Worm (Caenorhabditis elegans): ENCODE data around the gene W03A5.2.

W03A5.2 gene

DNA sequence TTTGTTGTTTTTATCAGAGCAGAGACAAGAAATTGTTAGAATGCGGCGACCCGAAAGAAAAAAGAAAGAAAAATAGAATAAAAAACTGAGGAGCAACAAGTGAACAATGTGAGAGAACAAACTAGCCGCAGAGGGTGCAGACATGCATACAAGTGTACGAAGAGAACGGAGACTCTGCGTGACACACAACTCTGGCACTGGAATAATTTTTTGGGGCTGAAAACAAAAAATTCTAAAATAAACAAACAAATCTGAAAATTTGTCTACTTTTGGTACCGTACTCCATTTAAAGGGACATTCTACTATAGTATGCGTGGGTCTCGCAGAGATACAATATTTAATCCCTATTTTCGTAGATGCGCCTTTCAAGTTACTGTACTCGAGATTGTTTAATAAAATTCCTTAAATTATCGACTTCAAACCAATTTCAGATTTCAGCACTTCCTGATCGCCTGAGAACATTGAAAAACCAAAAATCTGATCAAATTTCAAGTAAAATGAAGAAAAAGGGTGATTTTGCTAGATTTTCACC is 30.8 kb upstream of the W03A5.2 start:
- TF ChIP-seq pes-1 (GFP tag; IDR thresholded peaks at IDR 0.05) (no peak), ceh-36 (tag; optimal IDR thresholded peaks at IDR 0.05) (no peak), tra-4 (tag; optimal IDR thresholded peaks at IDR 0.05) (no peak), hmg-4 (GFP tag; optimal IDR thresholded peaks at IDR 0.05) (no peak), sea-1 (GFP tag; conservative IDR thresholded peaks at IDR 0.05) (no peak), tbx-11 (GFP tag; IDR thresholded peaks at IDR 0.05) (no peak), scrt-1 (GFP tag; IDR thresholded peaks at IDR 0.05) (no peak), hnd-1 (tag; optimal IDR thresholded peaks at IDR 0.05) (no peak), tbx-37 (GFP tag; conservative IDR thresholded peaks at IDR 0.05) (no peak), ceh-13 (GFP tag; optimal IDR thresholded peaks at IDR 0.05) (no peak), ets-7 (tag; optimal IDR thresholded peaks at IDR 0.05) (no peak), ama-1 (optimal IDR thresholded peaks at IDR 0.05) (no peak), hmbx-1 (tag; optimal IDR thresholded peaks at IDR 0.05) (no peak), aly-1 (tag; optimal IDR thresholded peaks at IDR 0.05) (no peak), flt-1 (GFP tag; IDR thresholded peaks at IDR 0.05) (no peak), F13C5.2 (tag; optimal IDR thresholded peaks at IDR 0.05) (no peak), B0310.2 (tag; optimal IDR thresholded peaks at IDR 0.05) (no peak)

DNA sequence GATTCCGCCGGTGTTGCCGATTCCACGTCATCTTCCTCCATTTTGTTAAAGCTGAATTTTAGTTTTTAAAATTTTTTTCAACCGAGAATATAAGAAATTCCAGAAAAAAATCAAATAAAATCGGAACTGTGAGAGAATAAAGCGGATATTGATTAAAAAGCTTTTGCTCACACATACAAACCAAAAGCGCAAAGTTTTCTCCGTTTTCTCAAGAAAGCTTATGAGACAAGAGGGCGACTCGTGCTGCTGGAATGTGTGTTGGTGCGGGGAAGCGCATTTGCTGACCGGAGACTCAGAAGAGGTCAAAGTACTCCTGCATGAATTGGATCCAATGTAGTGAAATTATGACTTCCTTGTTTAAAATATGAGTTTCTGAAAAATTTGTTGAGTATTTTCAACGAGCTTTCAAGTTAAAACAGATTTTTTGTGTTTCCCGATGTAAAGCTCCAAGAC is 25.9 kb upstream of the W03A5.2 start, which contains the start of gene paqr-2:
Gene paqr-2, minus strand, starts transcription at position 51 of the 453 bp plus-strand sequence.
- TF ChIP-seq ceh-36 (tag; optimal IDR thresholded peaks at IDR 0.05) (no peak), hmg-4 (GFP tag; optimal IDR thresholded peaks at IDR 0.05) (peak; percentile 18), tbx-37 (GFP tag; conservative IDR thresholded peaks at IDR 0.05) (no peak), tra-4 (tag; optimal IDR thresholded peaks at IDR 0.05) (no peak), B0310.2 (tag; optimal IDR thresholded peaks at IDR 0.05) (no peak)

DNA sequence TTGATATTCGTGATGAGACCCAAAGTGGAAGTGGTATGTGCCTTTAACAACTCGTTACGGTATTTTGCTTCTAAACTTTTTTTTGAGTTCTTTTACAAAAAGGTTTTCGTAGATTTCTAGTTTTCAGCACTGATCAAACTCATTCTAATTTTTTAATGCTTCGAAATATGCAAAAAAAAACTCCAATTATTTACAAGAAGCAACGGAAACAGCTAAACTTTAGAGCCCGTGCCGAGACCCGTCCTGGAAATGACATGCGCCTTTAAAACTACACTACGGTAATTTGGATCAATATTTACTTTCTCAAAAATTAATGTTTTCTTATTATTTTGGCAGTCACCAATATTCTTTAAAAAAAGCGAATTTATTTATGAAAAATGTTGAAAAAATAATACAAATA is 25.3 kb upstream of the W03A5.2 start:
- TF ChIP-seq aly-1 (tag; optimal IDR thresholded peaks at IDR 0.05) (no peak), pes-1 (GFP tag; IDR thresholded peaks at IDR 0.05) (no peak), hnd-1 (tag; optimal IDR thresholded peaks at IDR 0.05) (no peak), ceh-13 (GFP tag; optimal IDR thresholded peaks at IDR 0.05) (no peak), sea-1 (GFP tag; conservative IDR thresholded peaks at IDR 0.05) (no peak), scrt-1 (GFP tag; IDR thresholded peaks at IDR 0.05) (no peak), ceh-36 (tag; optimal IDR thresholded peaks at IDR 0.05) (no peak), hmg-4 (GFP tag; optimal IDR thresholded peaks at IDR 0.05) (no peak), tbx-37 (GFP tag; conservative IDR thresholded peaks at IDR 0.05) (no peak), B0310.2 (tag; optimal IDR thresholded peaks at IDR 0.05) (no peak), ama-1 (optimal IDR thresholded peaks at IDR 0.05) (no peak), ets-7 (tag; optimal IDR thresholded peaks at IDR 0.05) (no peak), tra-4 (tag; optimal IDR thresholded peaks at IDR 0.05) (no peak), F13C5.2 (tag; optimal IDR thresholded peaks at IDR 0.05) (no peak), flt-1 (GFP tag; IDR thresholded peaks at IDR 0.05) (no peak), tbx-11 (GFP tag; IDR thresholded peaks at IDR 0.05) (no peak)

DNA sequence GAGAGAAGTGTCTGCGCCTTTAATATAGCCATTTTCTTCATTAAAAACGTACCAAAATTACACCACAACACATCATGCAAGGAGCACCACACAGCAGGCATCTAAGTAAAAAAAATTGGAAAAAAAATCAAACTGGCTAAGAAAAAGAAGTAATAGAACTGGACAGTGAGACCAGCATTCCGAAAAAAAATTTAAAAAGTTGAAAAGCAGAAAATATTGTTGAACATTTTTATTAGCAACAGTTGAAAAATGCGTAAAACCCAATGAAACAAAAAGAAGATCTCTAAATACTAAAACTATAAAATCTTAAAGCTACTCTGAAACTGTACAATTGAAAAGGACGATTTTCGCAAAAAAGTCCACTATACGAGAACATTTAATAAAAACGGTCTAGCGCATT is 23.8 kb upstream of the W03A5.2 start, which contains the start of gene Y32H12A.6:
Gene Y32H12A.6, minus strand, starts transcription at position 101 of the 400 bp plus-strand sequence.
- TF ChIP-seq scrt-1 (GFP tag; IDR thresholded peaks at IDR 0.05) (no peak), ama-1 (optimal IDR thresholded peaks at IDR 0.05) (no peak), hmbx-1 (tag; optimal IDR thresholded peaks at IDR 0.05) (no peak), F13C5.2 (tag; optimal IDR thresholded peaks at IDR 0.05) (no peak), hnd-1 (tag; optimal IDR thresholded peaks at IDR 0.05) (no peak), hmg-4 (GFP tag; optimal IDR thresholded peaks at IDR 0.05) (no peak), flt-1 (GFP tag; IDR thresholded peaks at IDR 0.05) (no peak), tra-4 (tag; optimal IDR thresholded peaks at IDR 0.05) (no peak), sea-1 (GFP tag; conservative IDR thresholded peaks at IDR 0.05) (no peak), ceh-36 (tag; optimal IDR thresholded peaks at IDR 0.05) (no peak), B0310.2 (tag; optimal IDR thresholded peaks at IDR 0.05) (no peak), ets-7 (tag; optimal IDR thresholded peaks at IDR 0.05) (no peak), tbx-11 (GFP tag; IDR thresholded peaks at IDR 0.05) (no peak), ceh-13 (GFP tag; optimal IDR thresholded peaks at IDR 0.05) (no peak)

DNA sequence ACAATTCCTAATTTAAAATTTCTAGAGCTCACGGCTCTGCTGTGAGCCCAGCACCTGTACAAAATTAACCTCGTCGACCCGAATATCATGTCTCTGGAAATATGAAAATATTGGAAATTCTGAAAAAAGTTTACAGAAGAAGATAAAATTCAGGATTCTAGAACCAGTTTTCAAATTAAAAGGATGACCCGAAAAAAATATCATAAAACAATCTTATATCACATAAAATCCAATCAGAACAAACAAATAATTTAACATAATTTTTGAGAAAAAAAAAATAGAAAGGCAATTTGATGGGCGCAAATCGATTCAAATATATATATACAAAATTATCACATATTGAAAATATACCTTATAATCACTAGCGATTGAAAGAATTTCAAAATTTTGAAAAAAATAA is 20.5 kb upstream of the W03A5.2 start, which contains the start of gene Y32H12A.7:
Gene Y32H12A.7, minus strand, starts transcription at position 101 of the 400 bp plus-strand sequence.
- TF ChIP-seq ceh-36 (tag; optimal IDR thresholded peaks at IDR 0.05) (no peak), flt-1 (GFP tag; IDR thresholded peaks at IDR 0.05) (no peak), scrt-1 (GFP tag; IDR thresholded peaks at IDR 0.05) (no peak), ets-7 (tag; optimal IDR thresholded peaks at IDR 0.05) (no peak), ceh-13 (GFP tag; optimal IDR thresholded peaks at IDR 0.05) (no peak), ama-1 (optimal IDR thresholded peaks at IDR 0.05) (no peak), hmg-4 (GFP tag; optimal IDR thresholded peaks at IDR 0.05) (no peak), F13C5.2 (tag; optimal IDR thresholded peaks at IDR 0.05) (no peak), B0310.2 (tag; optimal IDR thresholded peaks at IDR 0.05) (no peak), hmbx-1 (tag; optimal IDR thresholded peaks at IDR 0.05) (no peak), sea-1 (GFP tag; conservative IDR thresholded peaks at IDR 0.05) (no peak), tra-4 (tag; optimal IDR thresholded peaks at IDR 0.05) (no peak), aly-1 (tag; optimal IDR thresholded peaks at IDR 0.05) (no peak), tbx-37 (GFP tag; conservative IDR thresholded peaks at IDR 0.05) (no peak), pes-1 (GFP tag; IDR thresholded peaks at IDR 0.05) (no peak), hnd-1 (tag; optimal IDR thresholded peaks at IDR 0.05) (no peak), tbx-11 (GFP tag; IDR thresholded peaks at IDR 0.05) (no peak)

DNA sequence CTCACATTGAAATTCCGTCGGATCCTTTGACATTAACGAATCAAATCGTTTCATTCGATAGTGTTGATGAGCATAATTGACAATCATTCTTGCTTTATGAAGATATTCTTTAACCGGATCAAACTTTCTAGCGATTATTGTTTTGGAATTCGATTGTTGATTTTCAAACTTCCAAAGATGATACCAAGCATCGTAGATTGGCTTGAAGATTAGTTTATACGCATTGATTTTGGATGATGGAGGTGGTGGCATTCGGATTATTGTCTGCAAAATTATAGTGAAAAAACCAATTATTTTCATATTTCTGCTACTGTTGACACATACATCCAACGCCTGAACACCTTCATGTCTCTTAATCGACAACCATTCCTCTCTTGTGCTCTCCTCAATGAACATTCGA is 17.7 kb upstream of the W03A5.2 start:
- TF ChIP-seq hmbx-1 (tag; optimal IDR thresholded peaks at IDR 0.05) (no peak), scrt-1 (GFP tag; IDR thresholded peaks at IDR 0.05) (no peak), tra-4 (tag; optimal IDR thresholded peaks at IDR 0.05) (no peak), aly-1 (tag; optimal IDR thresholded peaks at IDR 0.05) (no peak), hnd-1 (tag; optimal IDR thresholded peaks at IDR 0.05) (no peak), hmg-4 (GFP tag; optimal IDR thresholded peaks at IDR 0.05) (no peak), ceh-36 (tag; optimal IDR thresholded peaks at IDR 0.05) (no peak), pes-1 (GFP tag; IDR thresholded peaks at IDR 0.05) (no peak), tbx-11 (GFP tag; IDR thresholded peaks at IDR 0.05) (no peak), tbx-37 (GFP tag; conservative IDR thresholded peaks at IDR 0.05) (no peak), sea-1 (GFP tag; conservative IDR thresholded peaks at IDR 0.05) (no peak), F13C5.2 (tag; optimal IDR thresholded peaks at IDR 0.05) (no peak), ets-7 (tag; optimal IDR thresholded peaks at IDR 0.05) (no peak), flt-1 (GFP tag; IDR thresholded peaks at IDR 0.05) (no peak)

DNA sequence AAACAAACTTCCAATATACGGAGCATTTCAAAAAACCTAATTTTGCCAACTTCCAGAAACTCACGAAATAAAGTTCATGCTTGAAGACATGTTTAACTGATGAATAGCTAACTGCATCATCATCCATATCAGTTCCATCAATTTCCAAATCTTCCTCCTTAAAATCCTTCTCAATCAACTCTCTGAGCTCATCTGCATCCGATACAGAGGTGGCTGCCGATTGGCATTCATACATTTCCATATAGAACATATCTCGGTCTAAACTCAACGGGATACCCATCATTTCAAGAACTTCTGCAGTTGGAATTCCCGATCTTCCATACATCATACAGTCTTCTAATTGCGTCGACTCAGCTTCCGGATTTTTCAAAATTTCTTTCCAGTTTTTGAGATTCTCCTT is 16.5 kb upstream of the W03A5.2 start:
- TF ChIP-seq hnd-1 (tag; optimal IDR thresholded peaks at IDR 0.05), result no peak
- no peak for TF ChIP-seq B0310.2 (tag; optimal IDR thresholded peaks at IDR 0.05)
- TF ChIP-seq ceh-13 (GFP tag; optimal IDR thresholded peaks at IDR 0.05), result no peak
- TF ChIP-seq scrt-1 (GFP tag; IDR thresholded peaks at IDR 0.05), result no peak
- no peak for TF ChIP-seq hmbx-1 (tag; optimal IDR thresholded peaks at IDR 0.05)
- TF ChIP-seq sea-1 (GFP tag; conservative IDR thresholded peaks at IDR 0.05), result no peak
- no peak for TF ChIP-seq tbx-11 (GFP tag; IDR thresholded peaks at IDR 0.05)
- no peak for TF ChIP-seq flt-1 (GFP tag; IDR thresholded peaks at IDR 0.05)
